Worm (Caenorhabditis elegans) whole organism, midembryonic: ENCODE measurements around the gene F58A3.4.

Source experiments
- T22C8.4 ChIP-seq: fragments of 200-800 bp; sonication (Bioruptor generic); IDR thresholded peaks from 2 replicates; pipeline ENCODE4 v1.3.6; 2022; ENCODE audit warnings: missing genetic modification characterization, missing compliant biosample characterization
- cog-1 ChIP-seq: sonication (generic microtip); optimal IDR thresholded peaks from 2 replicates; lab custom pipeline; 2016; ENCODE audit warnings: missing genetic modification characterization, missing compliant biosample characterization
- klf-2 ChIP-seq: fragments of 200-800 bp; sonication (Bioruptor generic); conservative IDR thresholded peaks from 2 replicates; pipeline ENCODE4 v1.3.6; 2022; ENCODE audit warnings: missing genetic modification reagents, missing genetic modification characterization, missing compliant biosample characterization
- med-1 ChIP-seq: sonication (generic microtip); optimal IDR thresholded peaks from 2 replicates; lab custom pipeline; 2017; ENCODE audit warnings: missing genetic modification characterization, mild to moderate bottlenecking, missing compliant biosample characterization, antibody characterized with exemption, missing genetic modification reagents; ENCODE audit not compliant: insufficient read depth
- ref-1 ChIP-seq: fragments of 200-800 bp; sonication (Bioruptor generic); conservative IDR thresholded peaks from 2 replicates; pipeline ENCODE4 v1.3.6; 2022; ENCODE audit warnings: missing genetic modification reagents, missing genetic modification characterization, missing compliant biosample characterization
- ztf-23 ChIP-seq: fragments of 200-800 bp; sonication (Bioruptor generic); IDR thresholded peaks from 2 replicates; pipeline ENCODE4 v1.3.6; 2022; ENCODE audit warnings: missing genetic modification reagents, missing genetic modification characterization, missing compliant biosample characterization
- ztf-29 ChIP-seq: fragments of 200-800 bp; sonication (Bioruptor generic); IDR thresholded peaks from 2 replicates; pipeline ENCODE4 v1.3.6; 2022; ENCODE audit warnings: missing genetic modification reagents, missing genetic modification characterization, missing compliant biosample characterization

ce11 chrX:11036114-11037087 lies 25.9 kb upstream of the F58A3.4 start:
- no peak for TF ChIP-seq klf-2 (GFP tag; lab: Robert Waterston, UW)
- TF ChIP-seq T22C8.4, result no peak
- no peak for TF ChIP-seq ztf-29 (GFP tag; lab: Robert Waterston, UW)
- no peak for TF ChIP-seq cog-1
- no peak for TF ChIP-seq med-1 (GFP tag; lab: Kevin White, UChicago)
- TF ChIP-seq ref-1 (GFP tag; lab: Robert Waterston, UW), result no peak
- TF ChIP-seq ztf-23 (GFP tag; lab: Robert Waterston, UW), result no peak
